Worm (Caenorhabditis elegans): Measurements from ENCODE around the gene abu-1.

abu-1 gene

DNA sequence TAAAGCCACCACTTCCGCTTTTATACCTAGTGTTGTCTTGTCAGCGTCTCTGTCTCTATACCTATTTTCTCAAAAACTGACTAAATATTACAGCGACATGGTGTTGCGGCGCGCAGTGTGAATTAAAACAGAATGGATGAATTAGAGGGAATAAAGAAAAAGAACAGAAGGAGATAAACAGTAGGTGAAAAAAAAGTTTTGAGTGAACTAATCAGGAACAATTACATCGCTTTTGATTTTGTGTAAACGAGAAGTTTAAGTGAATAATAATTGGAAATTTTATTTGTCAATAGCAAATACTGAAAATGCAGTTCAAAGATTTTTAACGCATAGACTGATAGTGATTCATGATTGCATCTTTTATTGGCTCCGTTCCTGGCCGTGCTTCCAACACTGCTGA is 43.5 kb upstream of the abu-1 start, which contains the start of gene col-12:
Gene col-12, minus strand, starts transcription at position 101 of the 400 bp plus-strand sequence.
- TF ChIP-seq nhr-42 (GFP tag; IDR thresholded peaks at IDR 0.05) (no peak), ctbp-1 (GFP tag; IDR thresholded peaks at IDR 0.05) (no peak), hlh-30 (tag; optimal IDR thresholded peaks at IDR 0.05; ENCODE audit: insufficient read depth) (no peak), F37D6.2 (tag; optimal IDR thresholded peaks at IDR 0.05) (no peak), spr-3 (GFP tag; optimal IDR thresholded peaks at IDR 0.05) (no peak), T20F7.1 (GFP tag; optimal IDR thresholded peaks at IDR 0.05) (no peak), dmd-8 (GFP tag; IDR thresholded peaks at IDR 0.05) (no peak)

DNA sequence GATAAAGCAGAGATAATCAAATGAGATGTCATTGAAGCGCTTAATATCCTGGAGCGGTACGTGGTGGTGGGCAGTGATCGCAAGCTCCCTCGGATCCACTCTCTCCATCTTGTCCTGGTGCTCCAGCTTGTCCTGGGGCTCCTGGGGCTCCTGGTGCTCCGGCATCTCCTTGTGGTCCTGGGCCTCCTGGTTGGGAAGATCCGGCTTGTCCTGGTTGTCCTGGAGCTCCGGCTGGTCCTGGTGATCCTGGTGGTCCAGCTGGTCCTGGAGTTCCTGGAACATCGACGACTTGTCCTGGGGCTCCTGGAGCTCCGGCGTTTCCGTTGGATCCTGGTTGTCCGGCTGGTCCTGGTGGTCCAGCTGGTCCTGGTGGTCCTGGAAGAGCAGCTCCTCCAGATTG is 42.3 kb upstream of the abu-1 start:
- TF ChIP-seq ceh-20 (GFP tag; IDR thresholded peaks at IDR 0.05): peak; percentile 48; the same call in 1 of the 2 replicates
- TF ChIP-seq set-16 (GFP tag; IDR thresholded peaks at IDR 0.05): peak; percentile 97
- TF ChIP-seq ctbp-1 (GFP tag; IDR thresholded peaks at IDR 0.05): peak; percentile 49
- 0 out of 4 replicates have a peak, but pooled peaks of 1 of the 2 experiments have one; percentile 51 for TF ChIP-seq madf-5 (GFP tag; IDR thresholded peaks at IDR 0.05)

DNA sequence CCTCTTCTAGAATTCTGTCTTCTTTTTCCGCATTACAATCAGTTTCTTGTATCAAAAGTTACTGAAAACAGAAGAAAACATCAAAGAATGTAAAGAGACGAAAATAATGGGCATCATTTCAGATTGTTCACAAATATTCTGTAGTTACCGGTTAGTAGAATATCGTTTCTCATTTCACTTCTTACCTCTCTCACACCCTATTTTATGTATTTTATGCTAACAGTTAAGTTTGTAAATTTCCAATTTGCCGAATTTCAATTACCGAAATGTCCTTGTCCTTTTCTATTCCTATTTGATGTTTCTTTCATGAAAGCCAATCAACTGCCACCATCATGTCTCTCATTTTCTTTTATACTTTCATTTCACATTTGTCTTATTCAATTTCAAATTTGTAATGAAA is 41.9 kb upstream of the abu-1 start:
- TF ChIP-seq saeg-2 (GFP tag; IDR thresholded peaks at IDR 0.05): no peak
- no peak for TF ChIP-seq lir-3 (tag; optimal IDR thresholded peaks at IDR 0.05)
- TF ChIP-seq dpl-1 (GFP tag; optimal IDR thresholded peaks at IDR 0.05): no peak
- peak; percentile 6 for TF ChIP-seq T20F7.1 (GFP tag; optimal IDR thresholded peaks at IDR 0.05)
- no peak for TF ChIP-seq pha-4 (GFP tag; IDR thresholded peaks at IDR 0.05)
- no peak for TF ChIP-seq pha-4 (tag; optimal IDR thresholded peaks at IDR 0.05)
- no peak for TF ChIP-seq hif-1 (tag; optimal IDR thresholded peaks at IDR 0.05)
- TF ChIP-seq ctbp-1 (GFP tag; IDR thresholded peaks at IDR 0.05): no peak
- no peak for TF ChIP-seq nhr-102 (tag; optimal IDR thresholded peaks at IDR 0.05)
- TF ChIP-seq zfp-2 (tag; optimal IDR thresholded peaks at IDR 0.05): no peak
- no peak for TF ChIP-seq attf-4 (tag; optimal IDR thresholded peaks at IDR 0.05)
- no peak for TF ChIP-seq ceh-82 (tag; optimal IDR thresholded peaks at IDR 0.05)
- TF ChIP-seq set-16 (GFP tag; IDR thresholded peaks at IDR 0.05): no peak
- no peak for TF ChIP-seq zfp-3 (GFP tag; conservative IDR thresholded peaks at IDR 0.05)
- no peak for TF ChIP-seq lim-7 (GFP tag; IDR thresholded peaks at IDR 0.05)
- TF ChIP-seq cey-2 (tag; optimal IDR thresholded peaks at IDR 0.05; ENCODE audit: borderline replicate concordance, insufficient read depth): peak; percentile 4
- TF ChIP-seq zip-2 (tag; optimal IDR thresholded peaks at IDR 0.05): no peak
- TF ChIP-seq dmd-9 (GFP tag; IDR thresholded peaks at IDR 0.05): no peak
- TF ChIP-seq Y75B8A.6 (GFP tag; IDR thresholded peaks at IDR 0.05): no peak
- TF ChIP-seq fkh-10 (GFP tag; optimal IDR thresholded peaks at IDR 0.05): no peak
- peak in 1 of 2 experiments; percentile 66 for TF ChIP-seq unc-62 (GFP tag; optimal IDR thresholded peaks at IDR 0.05 in 1 of 2)
- no peak for TF ChIP-seq unc-62 (tag; optimal IDR thresholded peaks at IDR 0.05)
- no peak for TF ChIP-seq unc-39 (tag; optimal IDR thresholded peaks at IDR 0.05)
- no peak for TF ChIP-seq skn-1 (tag; optimal IDR thresholded peaks at IDR 0.05)
- peak; percentile 62; the same call in 1 of the 2 replicates for TF ChIP-seq T26A8.4 (GFP tag; IDR thresholded peaks at IDR 0.05)
- TF ChIP-seq spr-1 (tag; optimal IDR thresholded peaks at IDR 0.05): no peak
- TF ChIP-seq daf-16 (GFP tag; optimal IDR thresholded peaks at IDR 0.05): no peak
- no peak for TF ChIP-seq daf-16 (tag; optimal IDR thresholded peaks at IDR 0.05)
- no peak for TF ChIP-seq ztf-11 (tag; optimal IDR thresholded peaks at IDR 0.05)

DNA sequence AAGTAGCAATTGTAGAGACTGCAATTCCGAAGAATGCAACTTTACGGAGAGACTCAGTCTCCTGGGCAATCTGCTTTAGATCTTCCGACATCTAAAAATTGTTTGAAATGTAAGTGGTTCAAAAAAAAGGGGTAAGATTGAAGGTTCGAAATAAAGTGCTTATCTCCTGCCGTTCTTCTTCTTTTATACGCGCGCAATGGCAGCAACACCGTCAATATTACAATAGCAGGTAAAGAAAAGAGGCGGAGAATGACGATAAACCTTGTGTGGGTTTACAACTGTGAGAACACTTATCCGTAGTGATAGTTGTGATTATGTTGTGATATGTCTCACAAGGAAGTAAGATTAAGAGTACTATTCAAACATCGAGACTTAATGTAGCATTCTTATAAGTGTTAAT is 40.2 kb upstream of the abu-1 start, which contains the start of gene col-13:
Gene col-13, minus strand, starts transcription at position 101 of the 400 bp plus-strand sequence.
- TF ChIP-seq daf-8 (GFP tag; IDR thresholded peaks at IDR 0.05) (no peak), jun-1 (tag; optimal IDR thresholded peaks at IDR 0.05) (no peak), nhr-48 (tag; optimal IDR thresholded peaks at IDR 0.05) (no peak), unc-62 (GFP tag; optimal IDR thresholded peaks at IDR 0.05 in 1 of 2) (no peak), unc-62 (tag; optimal IDR thresholded peaks at IDR 0.05) (no peak), T20F7.1 (GFP tag; optimal IDR thresholded peaks at IDR 0.05) (no peak), vab-7 (GFP tag; IDR thresholded peaks at IDR 0.05) (no peak), dmd-8 (GFP tag; IDR thresholded peaks at IDR 0.05) (no peak), F37D6.2 (tag; optimal IDR thresholded peaks at IDR 0.05) (no peak), dpl-1 (GFP tag; optimal IDR thresholded peaks at IDR 0.05) (no peak)

Measured in whole organism, L4 larva.